Worm (Caenorhabditis elegans) whole organism, L2 larva: Measurements from ENCODE around the gene K08D8.9.
"Not testable (repeated sequence)": the region's sequence is repeated elsewhere in the genome, so short reads cannot be mapped to it uniquely, and the experiment has no call there.

ENCODE experiments used
- C34F6.9 ChIP-seq: fragments of 150-350 bp; optimal IDR thresholded peaks from 2 replicates; lab custom pipeline; 2014; ENCODE audit warnings: missing biosample characterization, missing genetic modification characterization
- aly-2 ChIP-seq: fragments of 150-350 bp; optimal IDR thresholded peaks from 2 replicates; lab custom pipeline; 2014; ENCODE audit warnings: missing biosample characterization, missing genetic modification characterization
- ceh-82 ChIP-seq: fragments of 150-350 bp; optimal IDR thresholded peaks from 2 replicates; lab custom pipeline; 2014; ENCODE audit warnings: missing biosample characterization, missing genetic modification characterization
- fos-1 ChIP-seq: fragments of 150-350 bp; optimal IDR thresholded peaks from 2 replicates; lab custom pipeline; 2014; ENCODE audit warnings: missing biosample characterization, missing genetic modification characterization
- nhr-21 ChIP-seq: fragments of 150-350 bp; optimal IDR thresholded peaks from 2 replicates; lab custom pipeline; 2014; ENCODE audit warnings: missing biosample characterization, missing genetic modification characterization
- nhr-237 ChIP-seq: fragments of 150-350 bp; optimal IDR thresholded peaks from 2 replicates; lab custom pipeline; 2014; ENCODE audit warnings: missing biosample characterization, missing genetic modification characterization
- nhr-77 ChIP-seq: fragments of 150-350 bp; optimal IDR thresholded peaks from 2 replicates; lab custom pipeline; 2014; ENCODE audit warnings: missing biosample characterization, missing genetic modification characterization
- zag-1 ChIP-seq: fragments of 150-350 bp; optimal IDR thresholded peaks from 2 replicates; lab custom pipeline; 2014; ENCODE audit warnings: missing biosample characterization, missing genetic modification characterization

DNA sequence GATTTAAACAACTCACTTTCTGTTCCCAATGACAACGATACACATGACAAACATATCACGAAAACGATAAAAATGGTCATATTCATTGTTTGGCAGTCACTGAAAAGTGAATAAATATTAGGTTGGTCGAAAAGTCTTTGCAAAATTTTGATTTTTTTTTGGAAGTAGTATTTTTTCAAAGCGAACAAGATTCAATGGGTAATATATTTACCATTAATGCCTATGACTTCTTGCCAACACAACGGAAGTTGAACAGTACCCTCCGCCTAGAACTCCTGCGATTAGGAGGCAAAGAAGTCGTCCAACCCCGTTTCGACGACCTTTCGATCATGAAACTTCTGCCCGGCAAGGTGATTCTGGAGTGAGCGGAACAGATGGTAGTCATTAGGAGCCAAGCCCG, 24.2 kb upstream of the K08D8.9 start, which contains the start of gene ZK896.1:
- not testable (repeated sequence) for TF ChIP-seq C34F6.9 (tag; lab: Kevin White, UChicago); nhr-77 (tag; lab: Kevin White, UChicago); aly-2; fos-1 (tag; lab: Kevin White, UChicago); ceh-82 (tag; lab: Kevin White, UChicago); zag-1 (tag; lab: Kevin White, UChicago); nhr-237 (tag; lab: Kevin White, UChicago); nhr-21
